Worm (Caenorhabditis elegans) whole organism, L1 larva: ENCODE data around the gene F58E2.3.

Experiments used
- aly-2 ChIP-seq: fragments of 150-350 bp; optimal IDR thresholded peaks from 2 replicates; lab custom pipeline; 2014; ENCODE audit warnings: missing biosample characterization, missing genetic modification characterization
- elt-2 ChIP-seq: sonication (generic microtip); optimal IDR thresholded peaks from 2 replicates; lab custom pipeline; 2016; ENCODE audit warnings: missing genetic modification characterization, mild to moderate bottlenecking, inconsistent platforms, missing compliant biosample characterization, missing genetic modification reagents
- nhr-237 ChIP-seq: fragments of 150-350 bp; optimal IDR thresholded peaks from 2 replicates; lab custom pipeline; 2014; ENCODE audit warnings: missing biosample characterization, missing genetic modification characterization
- sox-4 ChIP-seq: sonication (generic microtip); optimal IDR thresholded peaks from 2 replicates; lab custom pipeline; 2016; ENCODE audit warnings: missing genetic modification characterization, missing compliant biosample characterization

ce11 chrIV:3509477-3510063 lies 42.3 kb downstream of the F58E2.3 start, which contains the start of gene ced-10:
- TF ChIP-seq sox-4 (tag; lab: Kevin White, UChicago), result no peak
- no peak for TF ChIP-seq elt-2
- TF ChIP-seq nhr-237 (tag; lab: Kevin White, UChicago), result no peak
- TF ChIP-seq aly-2, result no peak
